Fruit fly (Drosophila melanogaster) whole organism, embryonic: ENCODE measurements around the gene CG34242.
A peak's percentile ranks its signal among the peaks of the same experiment; 100 is the strongest.

Experiments used
- BtbVII ChIP-seq: fragments of 200-800 bp; sonication (Bioruptor generic); optimal IDR thresholded peaks from 3 replicates; lab custom pipeline; 2017; ENCODE audit warnings: missing biosample characterization, mild to moderate bottlenecking, missing genetic modification characterization
- Bteb2 ChIP-seq: fragments of 200-800 bp; sonication (Bioruptor generic); optimal IDR thresholded peaks from 2 replicates; lab custom pipeline; 2016; ENCODE audit warnings: missing biosample characterization, missing genetic modification characterization
- CG10979 ChIP-seq: fragments of 200-800 bp; sonication (Bioruptor generic); optimal IDR thresholded peaks from 2 replicates; lab custom pipeline; 2018; ENCODE audit warnings: missing biosample characterization, mild to moderate bottlenecking, missing genetic modification characterization, moderate library complexity
- CG12659 ChIP-seq: fragments of 200-800 bp; sonication (Bioruptor generic); optimal IDR thresholded peaks from 3 replicates; lab custom pipeline; 2017; ENCODE audit warnings: mild to moderate bottlenecking, missing biosample characterization, missing genetic modification reagents, missing genetic modification characterization
- CG12744 ChIP-seq: fragments of 200-800 bp; sonication (Bioruptor generic); optimal IDR thresholded peaks from 2 replicates; lab custom pipeline; 2016; ENCODE audit warnings: missing biosample characterization, missing genetic modification characterization
- CG13624 ChIP-seq: fragments of 200-800 bp; sonication (Bioruptor generic); optimal IDR thresholded peaks from 2 replicates; lab custom pipeline; 2016; ENCODE audit warnings: missing biosample characterization, missing genetic modification characterization
- CG14667 ChIP-seq: fragments of 200-800 bp; sonication (Bioruptor generic); IDR thresholded peaks from 2 replicates; pipeline ENCODE4 v1.3.6; 2022; ENCODE audit warnings: missing biosample characterization, missing genetic modification characterization
- CG1529 ChIP-seq: fragments of 200-800 bp; sonication (Bioruptor generic); optimal IDR thresholded peaks from 3 replicates; lab custom pipeline; 2018; ENCODE audit warnings: missing biosample characterization, missing genetic modification characterization
- CG1602 ChIP-seq: fragments of 200-800 bp; sonication (Bioruptor generic); optimal IDR thresholded peaks from 3 replicates; lab custom pipeline; 2016; ENCODE audit warnings: missing biosample characterization, missing genetic modification characterization
- CG17359 ChIP-seq: fragments of 200-800 bp; sonication (Bioruptor generic); optimal IDR thresholded peaks from 3 replicates; lab custom pipeline; 2018; ENCODE audit warnings: missing biosample characterization, mild to moderate bottlenecking, missing genetic modification characterization, moderate library complexity
- CG18619 ChIP-seq: fragments of 200-800 bp; sonication (Bioruptor generic); optimal IDR thresholded peaks from 3 replicates; lab custom pipeline; 2017; ENCODE audit warnings: missing biosample characterization, mild to moderate bottlenecking, missing genetic modification characterization
- CG18764 ChIP-seq: fragments of 200-800 bp; sonication (Bioruptor generic); optimal IDR thresholded peaks from 3 replicates; lab custom pipeline; 2016; ENCODE audit warnings: missing biosample characterization, missing genetic modification characterization
- CG34224 ChIP-seq: fragments of 200-800 bp; sonication (Bioruptor generic); IDR thresholded peaks from 3 replicates; pipeline ENCODE4 v1.3.6; 2022; ENCODE audit warnings: missing biosample characterization, missing genetic modification characterization; ENCODE audit not compliant: partially characterized antibody
- CG5953 ChIP-seq: fragments of 200-800 bp; sonication (Bioruptor generic); IDR thresholded peaks from 2 replicates; pipeline ENCODE4 v1.3.6; 2022; ENCODE audit warnings: missing biosample characterization, missing genetic modification characterization
- CG7271 ChIP-seq: fragments of 200-800 bp; sonication (Bioruptor generic); optimal IDR thresholded peaks from 2 replicates; lab custom pipeline; 2018; ENCODE audit warnings: missing biosample characterization, mild to moderate bottlenecking, missing genetic modification characterization, moderate library complexity
- CG7357 ChIP-seq: fragments of 200-800 bp; sonication (Bioruptor generic); IDR thresholded peaks from 3 replicates; pipeline ENCODE4 v1.3.6; 2022; ENCODE audit warnings: missing biosample characterization, missing genetic modification characterization
- CG7786 ChIP-seq: fragments of 200-800 bp; sonication (Bioruptor generic); optimal IDR thresholded peaks from 2 replicates; lab custom pipeline; 2016; ENCODE audit warnings: missing biosample characterization, missing genetic modification characterization
- CG8290 ChIP-seq, 3 experiments: fragments of 200-800 bp; sonication (Bioruptor generic); optimal IDR thresholded peaks; 2 replicates each; lab custom pipeline; 2016 to 2019; ENCODE audit warnings: missing biosample characterization in 3 of 3, missing genetic modification characterization in 3 of 3, mild to moderate bottlenecking in 2 of 3, moderate library complexity in 1 of 3
- CoRest ChIP-seq: fragments of 200-800 bp; sonication (Bioruptor generic); optimal IDR thresholded peaks from 3 replicates; lab custom pipeline; 2018; ENCODE audit warnings: missing biosample characterization, mild to moderate bottlenecking, missing genetic modification characterization, moderate library complexity
- D ChIP-seq, 2 experiments: fragments of 200-800 bp in 1 of 2; fragments of >200 bp in 1 of 2; sonication (Bioruptor generic) in 1 of 2; optimal IDR thresholded peaks; 2 replicates in 1 of 2; 3 replicates in 1 of 2; lab custom pipeline; 2017; ENCODE audit warnings: mild to moderate bottlenecking in 1 of 2, missing biosample characterization in 1 of 2, missing genetic modification characterization in 1 of 2, missing genetic modification reagents in 1 of 2
- Dek ChIP-seq: fragments of 200-800 bp; sonication (Bioruptor generic); optimal IDR thresholded peaks from 3 replicates; lab custom pipeline; 2019; ENCODE audit warnings: missing biosample characterization, mild to moderate bottlenecking, missing genetic modification characterization, moderate library complexity
- Dfd ChIP-seq, 2 experiments: fragments of >200 bp; optimal IDR thresholded peaks; 2 replicates each; lab custom pipeline; 2017; ENCODE audit warnings: missing biosample characterization in 2 of 2, missing genetic modification characterization in 2 of 2
- Drgx ChIP-seq: fragments of 200-800 bp; sonication (Bioruptor generic); IDR thresholded peaks from 2 replicates; pipeline ENCODE4 v1.3.6; 2022; ENCODE audit warnings: missing biosample characterization, missing genetic modification characterization
- Fer2 ChIP-seq: fragments of 200-800 bp; sonication (Bioruptor generic); optimal IDR thresholded peaks from 2 replicates; lab custom pipeline; 2018; ENCODE audit warnings: missing biosample characterization, mild to moderate bottlenecking, missing genetic modification characterization, moderate library complexity
- Gsc ChIP-seq: fragments of 200-800 bp; sonication (Bioruptor generic); IDR thresholded peaks from 2 replicates; pipeline ENCODE4 v1.3.6; 2022; ENCODE audit warnings: missing biosample characterization, missing genetic modification characterization
- HLH4C ChIP-seq: fragments of 200-800 bp; sonication (Bioruptor generic); IDR thresholded peaks from 3 replicates; pipeline ENCODE4 v1.3.6; 2022; ENCODE audit warnings: missing biosample characterization, missing genetic modification characterization; ENCODE audit not compliant: partially characterized antibody
- Lim3 ChIP-seq: fragments of 200-800 bp; sonication (Bioruptor generic); IDR thresholded peaks from 2 replicates; pipeline ENCODE4 v1.3.6; 2022; ENCODE audit warnings: missing biosample characterization, missing genetic modification characterization
- NK7.1 ChIP-seq: fragments of 200-800 bp; sonication (Bioruptor generic); optimal IDR thresholded peaks from 3 replicates; lab custom pipeline; 2016; ENCODE audit warnings: missing biosample characterization, missing genetic modification characterization
- Taf1 ChIP-seq: fragments of 200-800 bp; sonication (Bioruptor generic); IDR thresholded peaks from 2 replicates; pipeline ENCODE4 v1.3.6; 2022; ENCODE audit warnings: missing biosample characterization, missing genetic modification characterization
- Tbp ChIP-seq: fragments of >200 bp; optimal IDR thresholded peaks from 2 replicates; lab custom pipeline; 2018; ENCODE audit warnings: missing biosample characterization, missing genetic modification characterization
- ase ChIP-seq: fragments of 200-800 bp; sonication (Bioruptor generic); IDR thresholded peaks from 3 replicates; pipeline ENCODE4 v1.3.6; 2022; ENCODE audit warnings: missing biosample characterization, missing genetic modification characterization
- bab2 ChIP-seq: fragments of 200-800 bp; sonication (Bioruptor generic); optimal IDR thresholded peaks from 2 replicates; lab custom pipeline; 2016; ENCODE audit warnings: missing biosample characterization, missing genetic modification characterization
- bcd ChIP-seq: fragments of 200-800 bp; sonication (Bioruptor generic); optimal IDR thresholded peaks from 2 replicates; lab custom pipeline; 2017; ENCODE audit warnings: missing biosample characterization, mild to moderate bottlenecking, missing genetic modification characterization
- bowl ChIP-seq: fragments of 200-800 bp; sonication (Bioruptor generic); IDR thresholded peaks from 2 replicates; pipeline ENCODE4 v1.3.6; 2022; ENCODE audit warnings: missing biosample characterization, missing genetic modification characterization
- cato ChIP-seq: fragments of 200-800 bp; sonication (Bioruptor generic); optimal IDR thresholded peaks from 2 replicates; lab custom pipeline; 2016; ENCODE audit warnings: missing biosample characterization, missing genetic modification characterization, borderline replicate concordance
- chm ChIP-seq: fragments of 200-800 bp; sonication (Bioruptor generic); IDR thresholded peaks from 2 replicates; pipeline ENCODE4 v1.3.6; 2022; ENCODE audit warnings: missing biosample characterization, missing genetic modification characterization
- da ChIP-seq: fragments of 200-800 bp; sonication (Bioruptor generic); optimal IDR thresholded peaks from 2 replicates; lab custom pipeline; 2016; ENCODE audit warnings: missing biosample characterization, missing genetic modification characterization
- esg ChIP-seq: fragments of 200-800 bp; sonication (Bioruptor generic); conservative IDR thresholded peaks from 2 replicates; pipeline ENCODE4 v1.3.6; 2022; ENCODE audit warnings: missing biosample characterization, missing genetic modification characterization
- fd96Cb ChIP-seq: fragments of 200-800 bp; sonication (Bioruptor generic); optimal IDR thresholded peaks from 2 replicates; lab custom pipeline; 2018; ENCODE audit warnings: missing biosample characterization, mild to moderate bottlenecking, missing genetic modification characterization, moderate library complexity
- gcm ChIP-seq: fragments of 200-800 bp; sonication (Bioruptor generic); optimal IDR thresholded peaks from 2 replicates; lab custom pipeline; 2019; ENCODE audit warnings: missing biosample characterization, mild to moderate bottlenecking, missing genetic modification characterization, moderate library complexity
- gem ChIP-seq: fragments of 200-800 bp; sonication (Bioruptor generic); optimal IDR thresholded peaks from 2 replicates; lab custom pipeline; 2019; ENCODE audit warnings: missing biosample characterization, mild to moderate bottlenecking, missing genetic modification characterization, moderate library complexity
- jing ChIP-seq: fragments of 200-800 bp; sonication (Bioruptor generic); optimal IDR thresholded peaks from 2 replicates; lab custom pipeline; 2018; ENCODE audit warnings: missing biosample characterization, mild to moderate bottlenecking, missing genetic modification characterization
- luna ChIP-seq: fragments of 200-800 bp; sonication (Bioruptor generic); optimal IDR thresholded peaks from 2 replicates; lab custom pipeline; 2016; ENCODE audit warnings: missing biosample characterization, missing genetic modification characterization
- mam ChIP-seq: fragments of 200-800 bp; sonication (Bioruptor generic); optimal IDR thresholded peaks from 3 replicates; lab custom pipeline; 2016; ENCODE audit warnings: missing biosample characterization, missing genetic modification characterization
- mld ChIP-seq: fragments of 200-800 bp; sonication (Bioruptor generic); IDR thresholded peaks from 3 replicates; pipeline ENCODE4 v1.3.6; 2022; ENCODE audit warnings: missing biosample characterization, missing genetic modification characterization; ENCODE audit not compliant: partially characterized antibody
- ranshi ChIP-seq: fragments of 200-800 bp; sonication (Bioruptor generic); IDR thresholded peaks from 2 replicates; pipeline ENCODE4 v1.3.6; 2022; ENCODE audit warnings: missing biosample characterization, missing genetic modification characterization
- ro ChIP-seq: fragments of 200-800 bp; sonication (Bioruptor generic); IDR thresholded peaks from 2 replicates; pipeline ENCODE4 v1.3.6; 2022; ENCODE audit warnings: missing biosample characterization, missing genetic modification characterization
- vnd ChIP-seq: fragments of 200-800 bp; sonication (Bioruptor generic); IDR thresholded peaks from 3 replicates; pipeline ENCODE4 v1.3.6; 2022; ENCODE audit warnings: missing biosample characterization, missing genetic modification characterization; ENCODE audit not compliant: partially characterized antibody
- z ChIP-seq: fragments of 200-800 bp; sonication (Bioruptor generic); IDR thresholded peaks from 3 replicates; pipeline ENCODE4 v1.3.6; 2022; ENCODE audit warnings: missing biosample characterization, missing genetic modification characterization

CG34242 gene

dm6 chr3L:12514762-12515215, 19.0 kb upstream of the CG34242 start, which contains the start of the genes sti and tral (continued):
- TF ChIP-seq vnd (GFP tag; lab: Robert Waterston, UW) (no peak), Dfd (GFP tag; optimal IDR thresholded peaks at IDR 0.05; lab: Kevin White, UChicago) (no peak), Tbp (peak; percentile 67), ranshi (peak; percentile 86), ase (GFP tag; lab: Robert Waterston, UW) (peak; percentile 78), bcd (GFP tag; lab: Kevin White, UChicago) (peak; percentile 89), CG34224 (GFP tag; lab: Robert Waterston, UW) (0 out of 3 replicates have a peak, but pooled peaks have one; percentile 15), mam (GFP tag; lab: Kevin White, UChicago) (peak; percentile 97), CG1529 (GFP tag; lab: Kevin White, UChicago) (peak; percentile 58), CG18764 (GFP tag; lab: Kevin White, UChicago) (peak; percentile 77), D (optimal IDR thresholded peaks at IDR 0.05; lab: Kevin White, UChicago) (peak; percentile 33), D (GFP tag; optimal IDR thresholded peaks at IDR 0.05; lab: Kevin White, UChicago) (peak; percentile 64), CG7786 (GFP tag; lab: Kevin White, UChicago) (peak; percentile 95), CG8290 (GFP tag; optimal IDR thresholded peaks at IDR 0.05; lab: Kevin White, UChicago) (peak; percentile 84), CG8290 (tag; optimal IDR thresholded peaks at IDR 0.05; lab: Kevin White, UChicago) (peak; percentile 54 to 75), CG1602 (peak; percentile 88), Gsc (GFP tag; lab: Robert Waterston, UW) (peak; percentile 48), NK7.1 (GFP tag; lab: Kevin White, UChicago) (peak; percentile 88), bowl (0 out of 2 replicates have a peak, but pooled peaks have one; percentile 50), Drgx (GFP tag; lab: Robert Waterston, UW) (peak; percentile 49), CG7357 (GFP tag; lab: Robert Waterston, UW) (peak; percentile 65; the same call in 2 of the 3 replicates), Fer2 (peak; percentile 89), CG7271 (tag; lab: Kevin White, UChicago) (peak; percentile 45), HLH4C (GFP tag; lab: Robert Waterston, UW) (no peak), chm (GFP tag; lab: Robert Waterston, UW) (peak; percentile 54; the same call in 1 of the 2 replicates), esg (peak; percentile 73), CG14667 (GFP tag; lab: Robert Waterston, UW) (peak; percentile 83), CG12744 (GFP tag; lab: Kevin White, UChicago) (peak; percentile 90), fd96Cb (tag; lab: Kevin White, UChicago) (peak; percentile 74), jing (GFP tag; lab: Kevin White, UChicago) (peak; percentile 64), BtbVII (peak; percentile 61), Lim3 (no peak), z (GFP tag; lab: Robert Waterston, UW) (no peak), Bteb2 (peak; percentile 90), ro (GFP tag; lab: Robert Waterston, UW) (peak; percentile 57; the same call in 1 of the 2 replicates), CG13624 (peak; percentile 96), CG5953 (GFP tag; lab: Robert Waterston, UW) (peak; percentile 57; the same call in 1 of the 2 replicates), gem (tag; lab: Kevin White, UChicago) (peak; percentile 88), mld (GFP tag; lab: Robert Waterston, UW) (no peak), Taf1 (GFP tag; lab: Robert Waterston, UW) (peak; percentile 73), CG18619 (GFP tag; lab: Kevin White, UChicago) (peak; percentile 84), da (GFP tag; lab: Kevin White, UChicago) (peak; percentile 91), CG12659 (GFP tag; lab: Kevin White, UChicago) (peak; percentile 92), bab2 (peak; percentile 96), gcm (GFP tag; lab: Kevin White, UChicago) (peak; percentile 71), luna (GFP tag; lab: Kevin White, UChicago) (peak; percentile 88), CG17359 (peak; percentile 86), CG10979 (tag; lab: Kevin White, UChicago) (peak; percentile 76), cato (GFP tag; lab: Kevin White, UChicago) (peak; percentile 89), Dek (peak; percentile 83), CoRest (tag; lab: Kevin White, UChicago) (peak; percentile 89)
